Fruit fly (Drosophila melanogaster) whole organism, prepupa: Measurements from ENCODE around the gene CG14137.

Experiments
- Blimp-1 ChIP-seq: fragments of 200-800 bp; sonication (Bioruptor generic); optimal IDR thresholded peaks from 3 replicates; lab custom pipeline; 2017; ENCODE audit warnings: missing biosample characterization, missing genetic modification characterization, mild to moderate bottlenecking, moderate library complexity, missing genetic modification reagents
- CG10631 ChIP-seq: fragments of 200-800 bp; sonication (Bioruptor generic); optimal IDR thresholded peaks from 2 replicates; lab custom pipeline; 2016; ENCODE audit warnings: missing biosample characterization, missing genetic modification characterization
- CG11762 ChIP-seq: fragments of 200-800 bp; sonication (Bioruptor generic); optimal IDR thresholded peaks from 3 replicates; lab custom pipeline; 2016; ENCODE audit warnings: missing biosample characterization, missing genetic modification characterization; ENCODE audit not compliant: insufficient read depth
- CG11902 ChIP-seq: fragments of 200-800 bp; sonication (Bioruptor generic); optimal IDR thresholded peaks from 3 replicates; lab custom pipeline; 2016; ENCODE audit warnings: missing biosample characterization, missing genetic modification characterization
- CG15336 ChIP-seq: fragments of 200-800 bp; sonication (Bioruptor generic); IDR thresholded peaks from 2 replicates; pipeline ENCODE4 v1.3.6; 2022; ENCODE audit warnings: missing biosample characterization, missing genetic modification characterization
- CG1621 ChIP-seq: fragments of 200-800 bp; sonication (Bioruptor generic); optimal IDR thresholded peaks from 3 replicates; lab custom pipeline; 2018; ENCODE audit warnings: missing biosample characterization, mild to moderate bottlenecking, missing genetic modification characterization
- CG16779 ChIP-seq: fragments of 200-800 bp; sonication (Bioruptor generic); optimal IDR thresholded peaks from 3 replicates; lab custom pipeline; 2017; ENCODE audit warnings: missing biosample characterization, mild to moderate bottlenecking, missing genetic modification characterization
- CG3032 ChIP-seq: fragments of 200-800 bp; optimal IDR thresholded peaks from 2 replicates; lab custom pipeline; 2019; ENCODE audit warnings: missing biosample characterization, mild to moderate bottlenecking, missing genetic modification characterization, moderate library complexity
- CG31627 ChIP-seq: fragments of 200-800 bp; sonication (Bioruptor generic); optimal IDR thresholded peaks from 3 replicates; lab custom pipeline; 2016; ENCODE audit warnings: missing biosample characterization, missing genetic modification characterization
- CG32006 ChIP-seq: fragments of 200-800 bp; sonication (Bioruptor generic); optimal IDR thresholded peaks from 3 replicates; lab custom pipeline; 2017; ENCODE audit warnings: missing biosample characterization, mild to moderate bottlenecking, missing genetic modification characterization
- CG34406 ChIP-seq: fragments of 200-800 bp; sonication (Bioruptor generic); optimal IDR thresholded peaks from 3 replicates; lab custom pipeline; 2016; ENCODE audit warnings: missing biosample characterization, missing genetic modification characterization
- CG4318 ChIP-seq: fragments of 200-800 bp; sonication (Bioruptor generic); optimal IDR thresholded peaks from 3 replicates; lab custom pipeline; 2017; ENCODE audit warnings: missing biosample characterization, mild to moderate bottlenecking, missing genetic modification characterization
- CG6163 ChIP-seq: fragments of 200-800 bp; sonication (Bioruptor generic); IDR thresholded peaks from 3 replicates; pipeline ENCODE4 v1.3.6; 2022; ENCODE audit warnings: missing biosample characterization, missing genetic modification characterization
- CG6276 ChIP-seq: fragments of 200-800 bp; sonication (Bioruptor generic); optimal IDR thresholded peaks from 2 replicates; lab custom pipeline; 2017; ENCODE audit warnings: missing biosample characterization, mild to moderate bottlenecking, missing genetic modification characterization
- CG6808 ChIP-seq: fragments of 200-800 bp; sonication (Bioruptor generic); optimal IDR thresholded peaks from 3 replicates; lab custom pipeline; 2017; ENCODE audit warnings: missing biosample characterization, missing genetic modification characterization, mild to moderate bottlenecking, moderate library complexity, missing genetic modification reagents
- CG6854 ChIP-seq: fragments of 200-800 bp; sonication (Bioruptor generic); optimal IDR thresholded peaks from 2 replicates; lab custom pipeline; 2017; ENCODE audit warnings: missing biosample characterization, mild to moderate bottlenecking, missing genetic modification characterization
- CG7368 ChIP-seq: fragments of 200-800 bp; sonication (Bioruptor generic); optimal IDR thresholded peaks from 3 replicates; lab custom pipeline; 2016; ENCODE audit warnings: missing biosample characterization, missing genetic modification characterization
- CG8119 ChIP-seq: fragments of 200-800 bp; sonication (Bioruptor generic); IDR thresholded peaks from 3 replicates; pipeline ENCODE4 v1.3.6; 2022; ENCODE audit warnings: missing biosample characterization, missing genetic modification characterization
- CG8319 ChIP-seq: fragments of 200-800 bp; sonication (Bioruptor generic); optimal IDR thresholded peaks from 3 replicates; lab custom pipeline; 2016; ENCODE audit warnings: missing biosample characterization, missing genetic modification characterization
- CG8632 ChIP-seq: fragments of 200-800 bp; sonication (Bioruptor generic); optimal IDR thresholded peaks from 3 replicates; lab custom pipeline; 2016; ENCODE audit warnings: missing biosample characterization, missing genetic modification characterization
- Eip75B ChIP-seq: fragments of 200-800 bp; sonication (Bioruptor generic); optimal IDR thresholded peaks from 3 replicates; lab custom pipeline; 2016; ENCODE audit warnings: missing biosample characterization, missing genetic modification characterization
- Eip78C ChIP-seq: fragments of 200-800 bp; sonication (Bioruptor generic); peaks from one replicate; lab custom pipeline; 2016; ENCODE audit warnings: missing biosample characterization, missing genetic modification characterization
- Eip93F ChIP-seq: fragments of 200-800 bp; sonication (Bioruptor generic); optimal IDR thresholded peaks from 2 replicates; lab custom pipeline; 2016; ENCODE audit warnings: missing biosample characterization, mild to moderate bottlenecking, missing genetic modification characterization
- Ets21C ChIP-seq: fragments of 200-800 bp; sonication (Bioruptor generic); optimal IDR thresholded peaks from 3 replicates; lab custom pipeline; 2016; ENCODE audit warnings: missing biosample characterization, missing genetic modification characterization
- Ets96B ChIP-seq: fragments of 200-800 bp; optimal IDR thresholded peaks from 2 replicates; lab custom pipeline; 2019; ENCODE audit warnings: missing biosample characterization, mild to moderate bottlenecking, missing genetic modification characterization, moderate library complexity
- Lpt ChIP-seq: fragments of 200-800 bp; sonication (Bioruptor generic); optimal IDR thresholded peaks from 3 replicates; lab custom pipeline; 2016; ENCODE audit warnings: missing biosample characterization, missing genetic modification characterization
- OdsH ChIP-seq: fragments of 200-800 bp; sonication (Bioruptor generic); optimal IDR thresholded peaks from 3 replicates; lab custom pipeline; 2016; ENCODE audit warnings: missing biosample characterization, missing genetic modification characterization
- Smox ChIP-seq: fragments of 200-800 bp; sonication (Bioruptor generic); optimal IDR thresholded peaks from 3 replicates; lab custom pipeline; 2016; ENCODE audit warnings: missing biosample characterization, missing genetic modification characterization
- Sox102F ChIP-seq: fragments of 200-800 bp; sonication (Bioruptor generic); optimal IDR thresholded peaks from 2 replicates; lab custom pipeline; 2016; ENCODE audit warnings: missing biosample characterization, mild to moderate bottlenecking, missing genetic modification characterization
- Sox14 ChIP-seq: fragments of 200-800 bp; sonication (Bioruptor generic); optimal IDR thresholded peaks from 3 replicates; lab custom pipeline; 2016; ENCODE audit warnings: missing biosample characterization, missing genetic modification characterization
- Sox15 ChIP-seq: fragments of 200-800 bp; sonication (Bioruptor generic); optimal IDR thresholded peaks from 3 replicates; lab custom pipeline; 2016; ENCODE audit warnings: missing biosample characterization, missing genetic modification characterization
- achi ChIP-seq: fragments of 200-800 bp; sonication (Bioruptor generic); optimal IDR thresholded peaks from 3 replicates; lab custom pipeline; 2016; ENCODE audit warnings: missing biosample characterization, missing genetic modification characterization
- acj6 ChIP-seq: fragments of 200-800 bp; sonication (Bioruptor generic); optimal IDR thresholded peaks from 3 replicates; lab custom pipeline; 2016; ENCODE audit warnings: missing biosample characterization, missing genetic modification characterization
- cyc ChIP-seq: fragments of 200-800 bp; sonication (Bioruptor generic); optimal IDR thresholded peaks from 3 replicates; lab custom pipeline; 2016; ENCODE audit warnings: missing biosample characterization, missing genetic modification characterization
- dac ChIP-seq: fragments of 200-800 bp; sonication (Bioruptor generic); optimal IDR thresholded peaks from 2 replicates; lab custom pipeline; 2017; ENCODE audit warnings: missing biosample characterization, mild to moderate bottlenecking, missing genetic modification characterization
- dsx ChIP-seq: fragments of 200-800 bp; optimal IDR thresholded peaks from 3 replicates; lab custom pipeline; 2019; ENCODE audit warnings: missing biosample characterization, mild to moderate bottlenecking, missing genetic modification characterization, moderate library complexity; ENCODE audit not compliant: poor library complexity, severe bottlenecking
- eg ChIP-seq: fragments of 200-800 bp; sonication (Bioruptor generic); IDR thresholded peaks from 3 replicates; pipeline ENCODE4 v1.3.6; 2022; ENCODE audit warnings: missing biosample characterization, missing genetic modification characterization
- esn ChIP-seq: fragments of 200-800 bp; sonication (Bioruptor generic); optimal IDR thresholded peaks from 2 replicates; lab custom pipeline; 2016; ENCODE audit warnings: missing biosample characterization, mild to moderate bottlenecking, missing genetic modification characterization, moderate library complexity
- fd59A ChIP-seq: fragments of 200-800 bp; sonication (Bioruptor generic); optimal IDR thresholded peaks from 2 replicates; lab custom pipeline; 2017; ENCODE audit warnings: missing biosample characterization, mild to moderate bottlenecking, missing genetic modification characterization, missing genetic modification reagents
- fd85E ChIP-seq: fragments of 200-800 bp; sonication (Bioruptor generic); optimal IDR thresholded peaks from 3 replicates; lab custom pipeline; 2016; ENCODE audit warnings: missing biosample characterization, missing genetic modification characterization
- fkh ChIP-seq: fragments of 200-800 bp; sonication (Bioruptor generic); optimal IDR thresholded peaks from 3 replicates; lab custom pipeline; 2017; ENCODE audit warnings: missing biosample characterization, mild to moderate bottlenecking, missing genetic modification characterization, moderate library complexity
- net ChIP-seq: fragments of 200-800 bp; sonication (Bioruptor generic); optimal IDR thresholded peaks from 3 replicates; lab custom pipeline; 2016; ENCODE audit warnings: missing biosample characterization, missing genetic modification characterization
- salr ChIP-seq, 2 experiments: fragments of 200-800 bp; sonication (Bioruptor generic); optimal IDR thresholded peaks; 3 replicates each; lab custom pipeline; 2016 to 2018; ENCODE audit warnings: missing biosample characterization in 2 of 2, missing genetic modification characterization in 2 of 2, mild to moderate bottlenecking in 1 of 2
- spab ChIP-seq: fragments of 200-800 bp; sonication (Bioruptor generic); optimal IDR thresholded peaks from 2 replicates; lab custom pipeline; 2017; ENCODE audit warnings: missing biosample characterization, mild to moderate bottlenecking, missing genetic modification characterization, missing genetic modification reagents
- ss ChIP-seq, 2 experiments: fragments of 200-800 bp; sonication (Bioruptor generic); optimal IDR thresholded peaks; 2 replicates in 1 of 2; 3 replicates in 1 of 2; lab custom pipeline; 2017 to 2018; ENCODE audit warnings: mild to moderate bottlenecking in 2 of 2, missing biosample characterization in 2 of 2, missing genetic modification characterization in 2 of 2, moderate library complexity in 1 of 2
- svp ChIP-seq: fragments of 200-800 bp; sonication (Bioruptor generic); peaks from one replicate; lab custom pipeline; 2016; ENCODE audit warnings: missing biosample characterization, missing genetic modification characterization
- topi ChIP-seq: fragments of 200-800 bp; sonication (Bioruptor generic); optimal IDR thresholded peaks from 3 replicates; lab custom pipeline; 2016; ENCODE audit warnings: missing biosample characterization, missing genetic modification characterization
- vri ChIP-seq: fragments of 200-800 bp; sonication (Bioruptor generic); optimal IDR thresholded peaks from 3 replicates; lab custom pipeline; 2016; ENCODE audit warnings: missing biosample characterization, mild to moderate bottlenecking, missing genetic modification characterization

Gene CG14137

DNA sequence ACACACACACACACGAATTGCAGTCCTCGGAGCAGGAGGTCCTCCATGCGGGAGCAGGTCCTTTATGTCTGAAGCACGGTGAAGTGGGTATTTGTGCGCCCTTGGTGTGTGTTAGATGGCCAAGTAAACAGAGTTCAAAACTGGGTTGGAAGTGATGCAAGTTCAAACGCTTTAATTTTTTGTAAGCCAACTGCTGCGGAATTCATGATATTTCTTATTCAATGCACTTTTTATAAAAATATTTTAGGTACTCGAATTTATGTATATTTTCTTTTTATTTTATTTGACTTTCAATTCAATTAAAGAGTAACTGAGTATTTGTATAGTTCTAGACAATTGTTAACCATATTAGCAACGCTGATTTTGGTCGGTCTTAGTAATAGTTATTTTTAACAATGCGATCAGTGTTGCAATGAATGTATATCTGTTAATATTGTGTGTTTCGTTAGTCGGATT is at the start of gene CG14137, which contains the start of gene CG46394:
CG14137 (minus strand) TSS at position 101 of the 456 bp plus-strand sequence.
CG46394 (plus strand) TSS at position 406 of the 456 bp plus-strand sequence.
- TF ChIP-seq CG11902 (GFP tag; lab: Kevin White, UChicago) (no peak), net (GFP tag; lab: Kevin White, UChicago) (no peak), vri (GFP tag; lab: Kevin White, UChicago) (no peak), CG6276 (no peak), topi (GFP tag; lab: Kevin White, UChicago) (no peak), dac (no peak), CG8119 (no peak), Sox15 (no peak), CG4318 (GFP tag; lab: Kevin White, UChicago) (no peak), fd85E (no peak), Blimp-1 (no peak), Ets96B (tag; lab: Kevin White, UChicago) (no peak), spab (GFP tag; lab: Kevin White, UChicago) (no peak), CG10631 (GFP tag; lab: Kevin White, UChicago) (no peak), esn (GFP tag; lab: Kevin White, UChicago) (no peak), Smox (GFP tag; lab: Kevin White, UChicago) (no peak), CG6854 (GFP tag; lab: Kevin White, UChicago) (no peak), CG8319 (no peak), CG6808 (no peak)
- TF ChIP-seq, all 60 proteins: peak for 0

DNA sequence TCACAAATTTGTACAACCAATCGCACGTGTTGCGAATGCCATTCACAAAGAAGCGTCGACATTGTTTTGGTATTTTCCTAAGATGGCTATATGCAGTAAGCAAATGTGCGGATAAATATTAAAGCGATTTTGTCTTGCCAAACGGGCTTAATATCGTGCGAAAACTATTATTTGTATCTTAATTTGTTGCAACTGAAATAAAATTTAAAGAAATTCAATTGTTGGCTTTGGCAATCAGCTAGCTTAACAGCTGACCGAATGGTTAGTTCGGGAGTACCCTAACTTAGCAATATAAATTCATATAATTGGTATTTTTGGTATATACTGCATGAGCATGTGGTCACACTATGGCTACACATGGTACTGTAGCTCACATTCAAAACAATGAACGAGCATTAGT is 48.5 kb upstream of the CG14137 start, which contains the start of the genes RIOK1 and Polr3H:
RIOK1 (minus strand) TSS at position 65 of the 400 bp plus-strand sequence.
Polr3H (plus strand) TSS at position 347 of the 400 bp plus-strand sequence.
- TF ChIP-seq CG7368 (GFP tag; lab: Kevin White, UChicago) (peak; percentile 53), svp (no peak), CG11902 (GFP tag; lab: Kevin White, UChicago) (peak; percentile 55), CG4318 (GFP tag; lab: Kevin White, UChicago) (no peak), CG3032 (tag; lab: Kevin White, UChicago) (no peak), salr (GFP tag; optimal IDR thresholded peaks at IDR 0.05; lab: Kevin White, UChicago) (peak in 1 of 2 experiments; percentile 24), Eip75B (GFP tag; lab: Kevin White, UChicago) (no peak), CG1621 (tag; lab: Kevin White, UChicago) (no peak), OdsH (peak; percentile 79), Sox14 (GFP tag; lab: Kevin White, UChicago) (peak; percentile 84), Sox15 (peak; percentile 58), Eip78C (GFP tag; lab: Kevin White, UChicago) (no peak), Eip93F (GFP tag; lab: Kevin White, UChicago) (no peak), Lpt (GFP tag; lab: Kevin White, UChicago) (no peak), CG32006 (GFP tag; lab: Kevin White, UChicago) (no peak), CG11762 (peak; percentile 49), CG8119 (no peak), net (GFP tag; lab: Kevin White, UChicago) (no peak), Ets96B (tag; lab: Kevin White, UChicago) (no peak), achi (GFP tag; lab: Kevin White, UChicago) (peak; percentile 70), CG10631 (GFP tag; lab: Kevin White, UChicago) (peak; percentile 65), acj6 (GFP tag; lab: Kevin White, UChicago) (peak; percentile 73), fd59A (GFP tag; lab: Kevin White, UChicago) (no peak), CG6854 (GFP tag; lab: Kevin White, UChicago) (no peak), ss (GFP tag; optimal IDR thresholded peaks at IDR 0.05; lab: Kevin White, UChicago) (no peak), CG31627 (GFP tag; lab: Kevin White, UChicago) (peak; percentile 82), CG15336 (GFP tag; lab: Robert Waterston, UW) (peak; percentile 60), CG8632 (GFP tag; lab: Kevin White, UChicago) (peak; percentile 4), vri (GFP tag; lab: Kevin White, UChicago) (no peak), CG6808 (no peak), esn (GFP tag; lab: Kevin White, UChicago) (peak; percentile 79), Ets21C (no peak), CG16779 (tag; lab: Kevin White, UChicago) (no peak), dsx (GFP tag; lab: Kevin White, UChicago) (no peak), CG8319 (peak; percentile 37), CG6163 (GFP tag; lab: Robert Waterston, UW) (no peak), fkh (GFP tag; lab: Kevin White, UChicago) (no peak), CG34406 (GFP tag; lab: Kevin White, UChicago) (no peak), eg (GFP tag; lab: Robert Waterston, UW) (peak; percentile 65), CG6276 (no peak), Sox102F (peak; percentile 62), cyc (no peak)
